Worm (Caenorhabditis elegans): ENCODE results near the gene F26A1.3.

- TF ChIP-seq nhr-28 (tag; optimal IDR thresholded peaks at IDR 0.05) (no peak), nhr-76 (tag; optimal IDR thresholded peaks at IDR 0.05) (no peak), F10B5.3 (tag; optimal IDR thresholded peaks at IDR 0.05) (no peak), unc-39 (tag; optimal IDR thresholded peaks at IDR 0.05) (no peak)
Measured at ce11 chrIII:4829440-4829839, 2.7 kb downstream of the F26A1.3 start, which contains the start of gene F26A1.9.
